Fruit fly (Drosophila melanogaster) whole organism, embryonic: Measurements from ENCODE around the gene hiro.

ENCODE experiments used
- Asciz ChIP-seq: fragments of 200-800 bp; sonication (Bioruptor generic); optimal IDR thresholded peaks from 2 replicates; lab custom pipeline; 2017; ENCODE audit warnings: missing biosample characterization, mild to moderate bottlenecking, missing genetic modification characterization, missing genetic modification reagents
- B-H1 ChIP-seq: fragments of 200-800 bp; sonication (Bioruptor generic); IDR thresholded peaks from 3 replicates; pipeline ENCODE4 v1.3.6; 2022; ENCODE audit warnings: missing biosample characterization, missing genetic modification characterization
- CG1024 ChIP-seq: fragments of 200-800 bp; sonication (Bioruptor generic); IDR thresholded peaks from 2 replicates; pipeline ENCODE4 v1.3.6; 2022; ENCODE audit warnings: missing biosample characterization, missing genetic modification characterization
- CG10959 ChIP-seq: fragments of 200-800 bp; sonication (Bioruptor generic); IDR thresholded peaks from 2 replicates; pipeline ENCODE4 v1.3.6; 2022; ENCODE audit warnings: missing biosample characterization, missing genetic modification characterization
- CG12155 ChIP-seq: fragments of 200-800 bp; sonication (Bioruptor generic); optimal IDR thresholded peaks from 3 replicates; lab custom pipeline; 2016; ENCODE audit warnings: missing biosample characterization, missing genetic modification characterization
- CG1233 ChIP-seq: fragments of 200-800 bp; sonication (Bioruptor generic); optimal IDR thresholded peaks from 4 replicates; lab custom pipeline; 2018; ENCODE audit warnings: missing biosample characterization, mild to moderate bottlenecking, missing genetic modification characterization
- CG12744 ChIP-seq: fragments of 200-800 bp; sonication (Bioruptor generic); optimal IDR thresholded peaks from 2 replicates; lab custom pipeline; 2016; ENCODE audit warnings: missing biosample characterization, missing genetic modification characterization
- CG13424 ChIP-seq: fragments of 200-800 bp; sonication (Bioruptor generic); optimal IDR thresholded peaks from 2 replicates; lab custom pipeline; 2019; ENCODE audit warnings: missing biosample characterization, mild to moderate bottlenecking, missing genetic modification characterization, moderate library complexity
- CG14710 ChIP-seq: fragments of 200-800 bp; sonication (Bioruptor generic); optimal IDR thresholded peaks from 3 replicates; lab custom pipeline; 2019; ENCODE audit warnings: missing biosample characterization, mild to moderate bottlenecking, missing genetic modification characterization, moderate library complexity
- CG15073 ChIP-seq: fragments of 200-800 bp; sonication (Bioruptor generic); optimal IDR thresholded peaks from 2 replicates; lab custom pipeline; 2016; ENCODE audit warnings: missing biosample characterization, missing genetic modification characterization
- CG1529 ChIP-seq: fragments of 200-800 bp; sonication (Bioruptor generic); optimal IDR thresholded peaks from 3 replicates; lab custom pipeline; 2018; ENCODE audit warnings: missing biosample characterization, missing genetic modification characterization
- CG16815 ChIP-seq: fragments of 200-800 bp; sonication (Bioruptor generic); optimal IDR thresholded peaks from 3 replicates; lab custom pipeline; 2017; ENCODE audit warnings: missing biosample characterization, mild to moderate bottlenecking, missing genetic modification characterization
- CG17186 ChIP-seq: fragments of 200-800 bp; sonication (Bioruptor generic); optimal IDR thresholded peaks from 3 replicates; lab custom pipeline; 2017; ENCODE audit warnings: missing biosample characterization, missing genetic modification reagents, missing genetic modification characterization
- CG17829 ChIP-seq: fragments of 200-800 bp; optimal IDR thresholded peaks from 2 replicates; lab custom pipeline; 2019; ENCODE audit warnings: missing biosample characterization, mild to moderate bottlenecking, missing genetic modification characterization, moderate library complexity
- CG18619 ChIP-seq: fragments of 200-800 bp; sonication (Bioruptor generic); optimal IDR thresholded peaks from 3 replicates; lab custom pipeline; 2017; ENCODE audit warnings: missing biosample characterization, mild to moderate bottlenecking, missing genetic modification characterization
- CG2678 ChIP-seq: fragments of 200-800 bp; sonication (Bioruptor generic); optimal IDR thresholded peaks from 3 replicates; lab custom pipeline; 2019; ENCODE audit warnings: missing biosample characterization, mild to moderate bottlenecking, missing genetic modification characterization, moderate library complexity
- CG32767 ChIP-seq: fragments of 200-800 bp; sonication (Bioruptor generic); IDR thresholded peaks from 2 replicates; pipeline ENCODE4 v1.3.6; 2022; ENCODE audit warnings: missing biosample characterization, missing genetic modification characterization
- CG3838 ChIP-seq: fragments of 200-800 bp; sonication (Bioruptor generic); optimal IDR thresholded peaks from 3 replicates; lab custom pipeline; 2016; ENCODE audit warnings: missing biosample characterization, missing genetic modification characterization
- CG3847 ChIP-seq: fragments of 200-800 bp; sonication (Bioruptor generic); IDR thresholded peaks from 2 replicates; pipeline ENCODE4 v1.3.6; 2022; ENCODE audit warnings: missing biosample characterization, missing genetic modification characterization
- CG6765 ChIP-seq: fragments of 200-800 bp; sonication (Bioruptor generic); optimal IDR thresholded peaks from 3 replicates; lab custom pipeline; 2017; ENCODE audit warnings: missing biosample characterization, mild to moderate bottlenecking, missing genetic modification characterization
- CG6791 ChIP-seq: fragments of 200-800 bp; sonication (Bioruptor generic); IDR thresholded peaks from 3 replicates; pipeline ENCODE4 v1.3.6; 2022; ENCODE audit warnings: missing biosample characterization, missing genetic modification characterization; ENCODE audit not compliant: partially characterized antibody
- CG7556 ChIP-seq: fragments of 200-800 bp; sonication (Bioruptor generic); optimal IDR thresholded peaks from 2 replicates; lab custom pipeline; 2017; ENCODE audit warnings: missing biosample characterization, mild to moderate bottlenecking, missing genetic modification characterization
- CG8944 ChIP-seq: fragments of 200-800 bp; sonication (Bioruptor generic); optimal IDR thresholded peaks from 3 replicates; lab custom pipeline; 2016; ENCODE audit warnings: missing biosample characterization, missing genetic modification characterization
- CG9876 ChIP-seq: fragments of 200-800 bp; sonication (Bioruptor generic); optimal IDR thresholded peaks from 2 replicates; lab custom pipeline; 2016; ENCODE audit warnings: missing biosample characterization, missing genetic modification characterization
- Camta ChIP-seq: fragments of 200-800 bp; sonication (Bioruptor generic); optimal IDR thresholded peaks from 2 replicates; lab custom pipeline; 2016; ENCODE audit warnings: missing biosample characterization, missing genetic modification characterization
- Doc2 ChIP-seq: fragments of 200-800 bp; sonication (Bioruptor generic); IDR thresholded peaks from 2 replicates; pipeline ENCODE4 v1.3.6; 2022; ENCODE audit warnings: missing biosample characterization, missing genetic modification characterization
- H2.0 ChIP-seq: fragments of 200-800 bp; sonication (Bioruptor generic); IDR thresholded peaks from 2 replicates; pipeline ENCODE4 v1.3.6; 2022; ENCODE audit warnings: missing biosample characterization, missing genetic modification characterization
- Hr39 ChIP-seq: fragments of >200 bp; optimal IDR thresholded peaks from 2 replicates; lab custom pipeline; 2017
- Myb ChIP-seq: fragments of 200-800 bp; sonication (Bioruptor generic); optimal IDR thresholded peaks from 2 replicates; lab custom pipeline; 2016; ENCODE audit warnings: missing biosample characterization, missing genetic modification characterization
- Oli ChIP-seq: fragments of 200-800 bp; sonication (Bioruptor generic); optimal IDR thresholded peaks from 2 replicates; lab custom pipeline; 2018; ENCODE audit warnings: missing biosample characterization, mild to moderate bottlenecking, missing genetic modification characterization, moderate library complexity
- Sin3A ChIP-seq: fragments of >200 bp; optimal IDR thresholded peaks from 2 replicates; lab custom pipeline; 2018
- Six4 ChIP-seq: fragments of 200-800 bp; sonication (Bioruptor generic); optimal IDR thresholded peaks from 2 replicates; lab custom pipeline; 2016; ENCODE audit warnings: missing biosample characterization, missing genetic modification characterization
- ab ChIP-seq: fragments of 200-800 bp; sonication (Bioruptor generic); optimal IDR thresholded peaks from 2 replicates; lab custom pipeline; 2016; ENCODE audit warnings: missing biosample characterization, missing genetic modification characterization
- ac ChIP-seq: fragments of 200-800 bp; sonication (Bioruptor generic); optimal IDR thresholded peaks from 3 replicates; lab custom pipeline; 2017; ENCODE audit warnings: missing biosample characterization, mild to moderate bottlenecking, missing genetic modification characterization
- grn ChIP-seq: fragments of 200-800 bp; sonication (Bioruptor generic); optimal IDR thresholded peaks from 3 replicates; lab custom pipeline; 2017; ENCODE audit warnings: missing biosample characterization, missing genetic modification characterization
- jigr1 ChIP-seq: fragments of 200-800 bp; sonication (Bioruptor generic); IDR thresholded peaks from 3 replicates; pipeline ENCODE4 v1.3.6; 2022; ENCODE audit warnings: missing biosample characterization, missing genetic modification characterization
- kah ChIP-seq: fragments of 200-800 bp; sonication (Bioruptor generic); optimal IDR thresholded peaks from 2 replicates; lab custom pipeline; 2018; ENCODE audit warnings: missing biosample characterization, mild to moderate bottlenecking, missing genetic modification characterization
- lola ChIP-seq, 3 experiments: fragments of >200 bp in 2 of 3; fragments of 200-800 bp in 1 of 3; sonication (Bioruptor generic) in 1 of 3; optimal IDR thresholded peaks; 2 replicates each; lab custom pipeline; 2017 to 2019; ENCODE audit warnings: missing biosample characterization in 3 of 3, missing genetic modification characterization in 3 of 3, mild to moderate bottlenecking in 1 of 3, moderate library complexity in 1 of 3
- nerfin-1 ChIP-seq: fragments of 200-800 bp; sonication (Bioruptor generic); optimal IDR thresholded peaks from 3 replicates; lab custom pipeline; 2019; ENCODE audit warnings: missing biosample characterization, mild to moderate bottlenecking, missing genetic modification characterization, moderate library complexity
- prd ChIP-seq, 3 experiments: fragments of >200 bp in 2 of 3; fragments of 200-800 bp in 1 of 3; sonication (Bioruptor generic) in 1 of 3; optimal IDR thresholded peaks in 2 of 3; IDR thresholded peaks in 1 of 3; 2 replicates in 2 of 3; 3 replicates in 1 of 3; pipeline versions ENCODE4 v1.3.6 to Lab custom; 2017 to 2022; ENCODE audit warnings: missing biosample characterization in 1 of 3, missing genetic modification characterization in 1 of 3
- sd ChIP-seq: fragments of 200-800 bp; sonication (Bioruptor generic); optimal IDR thresholded peaks from 3 replicates; lab custom pipeline; 2018; ENCODE audit warnings: missing biosample characterization, mild to moderate bottlenecking, missing genetic modification characterization, moderate library complexity
- sima ChIP-seq: fragments of 200-800 bp; sonication (Bioruptor generic); optimal IDR thresholded peaks from 2 replicates; lab custom pipeline; 2016; ENCODE audit warnings: missing biosample characterization, missing genetic modification characterization
- sisA ChIP-seq: fragments of 200-800 bp; sonication (Bioruptor generic); IDR thresholded peaks from 2 replicates; pipeline ENCODE4 v1.3.6; 2022; ENCODE audit warnings: missing biosample characterization, missing genetic modification characterization
- sqz ChIP-seq: fragments of 200-800 bp; sonication (Bioruptor generic); optimal IDR thresholded peaks from 3 replicates; lab custom pipeline; 2018; ENCODE audit warnings: missing biosample characterization, mild to moderate bottlenecking, missing genetic modification characterization
- ssp ChIP-seq: fragments of 200-800 bp; sonication (Bioruptor generic); IDR thresholded peaks from 2 replicates; pipeline ENCODE4 v1.3.6; 2022; ENCODE audit warnings: missing biosample characterization, missing genetic modification characterization
- tna ChIP-seq: fragments of 200-800 bp; sonication (Bioruptor generic); IDR thresholded peaks from 2 replicates; pipeline ENCODE4 v1.3.6; 2022; ENCODE audit warnings: missing biosample characterization, missing genetic modification characterization; ENCODE audit not compliant: partially characterized antibody
- trh ChIP-seq: fragments of 200-800 bp; sonication (Bioruptor generic); optimal IDR thresholded peaks from 2 replicates; lab custom pipeline; 2016; ENCODE audit warnings: missing biosample characterization, missing genetic modification characterization
- ttk ChIP-seq: fragments of 200-800 bp; sonication (Bioruptor generic); IDR thresholded peaks from 2 replicates; pipeline ENCODE4 v2.1.2; 2022; ENCODE audit warnings: missing biosample characterization, missing genetic modification characterization
- twi ChIP-seq: fragments of 200-800 bp; optimal IDR thresholded peaks from 2 replicates; lab custom pipeline; 2019; ENCODE audit warnings: missing biosample characterization, mild to moderate bottlenecking, missing genetic modification characterization, moderate library complexity
- vvl ChIP-seq: fragments of 200-800 bp; sonication (Bioruptor generic); IDR thresholded peaks from 2 replicates; pipeline ENCODE4 v1.3.6; 2022; ENCODE audit warnings: missing biosample characterization, missing genetic modification characterization

Gene hiro

dm6 chr3L:642146-642864, 45.5 kb downstream of the hiro start (continued):
- TF ChIP-seq CG10959 (0 out of 2 replicates have a peak, but pooled peaks have one; percentile 15), vvl (GFP tag; lab: Robert Waterston, UW) (peak; percentile 12; the same call in 1 of the 2 replicates), CG12744 (GFP tag; lab: Kevin White, UChicago) (no peak), CG3838 (no peak), tna (GFP tag; lab: Robert Waterston, UW) (no peak), CG7556 (GFP tag; lab: Kevin White, UChicago) (peak; percentile 70), sima (GFP tag; lab: Kevin White, UChicago) (no peak), Hr39 (lab: Kevin White, UChicago) (no peak), CG8944 (GFP tag; lab: Kevin White, UChicago) (no peak), ab (GFP tag; lab: Kevin White, UChicago) (no peak), Camta (no peak), jigr1 (GFP tag; lab: Robert Waterston, UW) (no peak), H2.0 (GFP tag; lab: Robert Waterston, UW) (no peak; the same call in 1 of the 2 replicates), Six4 (peak; percentile 7), CG6765 (GFP tag; lab: Kevin White, UChicago) (peak; percentile 35), CG1529 (GFP tag; lab: Kevin White, UChicago) (peak; percentile 44), B-H1 (GFP tag; lab: Robert Waterston, UW) (no peak), CG2678 (tag; lab: Kevin White, UChicago) (peak; percentile 71), ac (peak; percentile 2), CG6791 (GFP tag; lab: Robert Waterston, UW) (no peak), CG17186 (GFP tag; lab: Kevin White, UChicago) (no peak), Myb (GFP tag; lab: Kevin White, UChicago) (no peak), CG15073 (GFP tag; lab: Kevin White, UChicago) (no peak), CG3847 (GFP tag; lab: Robert Waterston, UW) (no peak), ttk (0 out of 2 replicates have a peak, but pooled peaks have one; percentile 33), CG1024 (no peak), sd (tag; lab: Kevin White, UChicago) (peak; percentile 88), CG13424 (tag; lab: Kevin White, UChicago) (peak; percentile 71), CG14710 (peak; percentile 58), kah (peak; percentile 40), trh (GFP tag; lab: Kevin White, UChicago) (no peak), sisA (GFP tag; lab: Robert Waterston, UW) (peak; percentile 34; the same call in 1 of the 2 replicates), CG12155 (GFP tag; lab: Kevin White, UChicago) (peak; percentile 29), Asciz (GFP tag; lab: Kevin White, UChicago) (peak; percentile 74), lola (GFP tag; optimal IDR thresholded peaks at IDR 0.05; lab: Kevin White, UChicago) (peak in 1 of 3 experiments; percentile 77), sqz (GFP tag; lab: Kevin White, UChicago) (no peak), grn (peak; percentile 51), CG16815 (GFP tag; lab: Kevin White, UChicago) (peak; percentile 43), CG18619 (GFP tag; lab: Kevin White, UChicago) (peak; percentile 51), Sin3A (lab: Kevin White, UChicago) (no peak), CG32767 (GFP tag; lab: Robert Waterston, UW) (no peak), ssp (0 out of 2 replicates have a peak, but pooled peaks have one; percentile 22), Oli (peak; percentile 76), prd (optimal IDR thresholded peaks at IDR 0.05; lab: Kevin White, UChicago) (no peak), prd (GFP tag; IDR thresholded peaks at IDR 0.05; lab: Robert Waterston, UW) (peak; percentile 64; the same call in 2 of the 3 replicates), nerfin-1 (tag; lab: Kevin White, UChicago) (peak; percentile 43), CG1233 (GFP tag; lab: Kevin White, UChicago) (peak; percentile 42), CG9876 (GFP tag; lab: Kevin White, UChicago) (no peak), Doc2 (GFP tag; lab: Robert Waterston, UW) (no peak), CG17829 (tag; lab: Kevin White, UChicago) (peak; percentile 61), twi (tag; lab: Kevin White, UChicago) (no peak)
